Worm (Caenorhabditis elegans): Measurements from ENCODE around the gene snrp-3.

DNA sequence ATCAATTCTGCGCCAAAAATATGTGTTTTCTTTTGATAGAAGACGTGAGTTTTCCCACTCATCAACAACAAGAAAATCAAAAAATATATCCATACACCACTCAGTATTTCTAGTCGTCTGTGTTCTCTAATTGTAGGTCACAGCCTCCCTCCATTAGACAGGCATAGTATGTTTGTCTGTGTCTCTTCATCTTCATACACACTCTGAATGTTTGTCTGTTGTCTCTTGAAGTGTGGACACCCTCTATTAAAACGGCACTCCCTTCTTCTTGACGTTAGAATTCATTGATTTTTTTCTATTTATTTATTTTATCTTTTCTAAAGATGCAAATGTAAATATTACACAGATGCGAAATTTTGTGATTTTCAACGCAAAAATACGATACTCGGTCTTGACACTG lies 49.7 kb upstream of the snrp-3 start:
- TF ChIP-seq T22C8.4 (GFP tag; IDR thresholded peaks at IDR 0.05): no peak
- TF ChIP-seq tab-1 (GFP tag; IDR thresholded peaks at IDR 0.05): no peak
- no peak for TF ChIP-seq flt-1 (GFP tag; IDR thresholded peaks at IDR 0.05)
- no peak for TF ChIP-seq ztf-29 (GFP tag; IDR thresholded peaks at IDR 0.05)

Measured in whole organism, midembryonic.